Fruit fly (Drosophila melanogaster) ovary, adult (tissue): ENCODE measurements around the gene rump.
A peak's percentile ranks its signal among the peaks of the same experiment; 100 is the strongest.

Experiments used
- CG17801 ChIP-seq: fragments of 200-800 bp; optimal IDR thresholded peaks from 2 replicates; lab custom pipeline; 2019; ENCODE audit warnings: missing biosample characterization, mild to moderate bottlenecking, missing genetic modification characterization, moderate library complexity; ENCODE audit not compliant: partially characterized antibody

The rump gene

DNA sequence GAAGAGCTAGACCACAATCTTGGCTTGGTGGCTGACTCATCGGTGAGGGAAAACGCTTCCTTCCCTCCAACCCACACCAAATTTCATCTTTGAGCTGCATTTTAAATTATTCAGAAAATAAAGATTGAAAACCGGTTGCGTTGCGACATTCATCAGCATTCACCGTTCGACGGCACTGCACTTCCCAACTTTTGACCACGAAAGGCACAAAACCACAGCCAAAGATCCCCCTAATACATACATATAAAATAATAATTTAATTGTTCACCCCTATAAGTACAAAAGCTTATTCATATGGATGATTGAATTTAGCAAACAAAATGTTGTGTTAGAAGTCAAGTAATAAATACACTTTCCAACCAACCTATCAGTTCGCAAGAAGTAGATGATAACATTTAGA, 10.9 kb downstream of the rump start:
- no peak for TF ChIP-seq CG17801

DNA sequence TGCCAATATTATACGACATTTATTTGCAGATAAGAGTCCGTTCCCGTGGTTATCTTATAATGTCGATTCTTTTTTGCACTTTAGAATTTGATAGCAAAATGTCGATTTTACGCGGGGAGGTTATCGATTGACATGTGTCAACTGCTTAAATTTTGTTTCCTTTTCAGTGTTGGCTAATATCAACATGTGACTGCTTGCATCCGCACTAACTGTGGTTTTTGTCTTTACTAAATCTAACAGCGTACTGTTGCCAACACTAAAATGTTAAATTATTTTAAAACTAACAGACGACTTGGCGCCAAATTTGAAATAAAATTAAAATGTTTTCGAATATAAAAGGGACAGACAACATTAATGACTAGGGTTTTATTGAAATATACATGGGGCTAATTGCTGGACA, 13.4 kb downstream of the rump start:
- TF ChIP-seq CG17801, result no peak

DNA sequence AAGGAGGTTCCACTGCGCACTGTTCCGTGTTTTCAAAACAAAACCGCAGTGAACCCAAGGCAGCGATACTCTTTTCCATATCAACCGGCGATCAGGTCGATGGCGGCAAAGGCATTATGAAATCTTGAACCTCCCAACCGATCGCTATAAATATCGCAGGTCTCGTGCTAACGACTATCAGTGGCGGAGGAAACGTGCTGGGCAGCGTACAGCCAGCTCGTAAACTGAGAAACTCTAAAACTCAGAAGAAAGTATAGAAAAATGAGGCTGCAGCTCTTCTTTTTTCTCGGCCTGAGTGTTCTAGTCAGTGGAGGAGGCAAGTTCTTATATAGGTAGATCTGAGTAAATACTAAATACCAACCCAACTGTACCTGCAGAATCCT, 15.5 kb downstream of the rump start, which contains the start of gene phu:
phu (plus strand) TSS at position 175 of the 383 bp plus-strand sequence.
- TF ChIP-seq CG17801, result no peak

DNA sequence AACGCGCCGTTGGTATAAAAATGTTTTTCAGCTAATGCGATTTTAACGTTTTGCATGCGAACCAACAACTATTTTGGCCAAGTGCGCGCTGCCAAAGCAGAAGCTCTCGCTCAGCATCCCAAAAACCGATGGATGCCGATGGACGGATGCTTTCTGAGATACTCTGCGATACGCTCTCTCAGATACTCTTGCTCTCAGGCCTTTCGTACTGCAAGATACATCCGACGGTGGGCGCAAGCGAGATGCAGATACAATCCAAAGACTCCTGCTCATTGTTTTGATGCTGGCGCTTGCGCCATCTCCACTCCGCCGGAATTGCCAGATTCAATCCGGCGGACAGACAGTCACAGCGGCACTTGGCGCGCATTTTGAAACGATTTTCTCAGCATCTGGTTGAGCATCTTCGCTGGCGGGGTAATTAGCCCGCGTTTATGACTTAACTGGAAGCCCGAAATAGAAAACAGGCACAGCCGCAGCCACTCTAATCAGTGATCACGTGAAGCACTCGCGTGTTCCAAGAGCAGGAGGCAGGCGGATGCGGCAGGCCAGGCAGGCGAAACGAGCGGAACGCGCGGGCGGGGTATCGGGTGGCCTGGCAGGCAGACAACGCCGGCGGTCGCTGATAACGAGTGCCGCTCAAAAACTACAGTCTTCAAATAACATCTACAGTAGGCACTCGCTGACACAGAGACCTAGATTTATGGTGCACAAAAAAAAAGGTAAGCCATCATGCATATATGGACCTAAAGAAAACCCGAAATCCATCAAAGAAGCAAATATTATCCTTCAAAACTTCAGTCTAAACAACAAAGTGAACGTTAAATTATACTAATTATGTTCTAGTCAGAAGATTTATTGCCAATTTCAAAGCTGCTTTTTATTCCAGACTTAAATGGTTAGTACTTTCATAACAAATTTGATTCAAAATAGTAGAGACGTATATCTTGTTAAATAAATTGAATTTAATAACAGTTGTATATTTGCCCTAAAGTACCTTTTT, 16.2 kb downstream of the rump start, which contains the start of gene CG16779:
CG16779 (minus strand) TSS at position 51 of the 1,000 bp plus-strand sequence.
- no peak for TF ChIP-seq CG17801

DNA sequence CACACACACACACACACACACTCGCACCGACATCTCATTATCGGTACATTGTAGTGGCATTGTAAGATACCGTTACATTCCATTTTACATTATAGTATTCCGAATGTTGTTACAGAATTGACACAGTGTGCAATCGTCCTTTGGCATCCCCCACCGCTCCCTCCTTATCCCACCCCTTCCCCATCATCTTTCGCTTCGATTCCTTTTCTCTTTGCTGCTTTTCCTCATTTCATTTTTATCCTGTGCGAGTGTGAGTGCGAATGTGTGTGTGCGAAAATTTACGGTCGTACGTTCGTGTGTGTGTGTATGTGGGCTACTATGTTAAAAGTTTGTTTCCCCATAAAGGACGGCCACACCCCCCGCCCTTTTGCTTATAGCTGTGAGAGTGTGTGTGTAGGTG, 18.0 kb downstream of the rump start:
- TF ChIP-seq CG17801, result no peak

DNA sequence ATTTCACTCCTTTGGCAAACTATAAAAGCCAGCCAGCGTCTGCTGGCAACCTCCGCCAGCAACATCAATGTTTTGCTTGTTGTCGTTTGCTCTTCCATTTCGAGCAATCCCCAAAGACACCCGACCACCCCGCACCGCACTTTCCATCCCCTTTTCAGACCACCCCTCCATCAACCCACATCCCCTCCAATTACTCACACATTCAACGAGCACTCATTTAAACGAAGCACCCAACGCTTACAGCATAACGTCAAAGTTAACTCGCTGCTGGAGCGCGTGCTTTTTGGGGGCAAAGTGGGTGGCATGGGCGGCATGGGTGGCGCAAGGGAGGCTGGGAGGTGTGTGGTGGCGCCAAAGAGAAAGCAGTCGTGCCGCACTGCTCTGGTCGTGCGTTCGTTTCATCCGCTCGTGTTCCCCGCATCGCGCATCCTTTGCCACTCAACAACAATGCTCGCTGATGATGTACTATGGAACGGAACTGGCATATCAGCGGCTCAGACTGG, 19.0 kb downstream of the rump start:
- TF ChIP-seq CG17801, result no peak

DNA sequence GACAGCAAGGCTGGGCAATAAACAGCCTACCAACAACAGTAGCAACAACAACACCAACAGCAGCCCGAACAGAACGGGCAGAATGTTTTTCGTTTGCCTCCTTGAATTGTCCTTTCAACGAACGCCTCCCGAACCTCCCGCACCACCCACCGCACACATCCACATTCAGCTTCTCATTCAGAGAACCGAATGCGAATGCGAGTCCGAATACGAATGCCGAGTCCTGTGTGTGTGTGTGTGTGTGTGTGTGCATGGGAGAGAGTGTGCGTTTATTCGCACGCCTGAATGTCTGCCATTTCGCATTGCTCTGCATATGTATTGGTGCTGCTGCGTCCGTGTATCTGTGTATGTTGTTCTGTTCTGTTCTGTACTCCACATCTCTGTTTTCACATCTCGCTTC, 21.6 kb downstream of the rump start:
- no peak for TF ChIP-seq CG17801

DNA sequence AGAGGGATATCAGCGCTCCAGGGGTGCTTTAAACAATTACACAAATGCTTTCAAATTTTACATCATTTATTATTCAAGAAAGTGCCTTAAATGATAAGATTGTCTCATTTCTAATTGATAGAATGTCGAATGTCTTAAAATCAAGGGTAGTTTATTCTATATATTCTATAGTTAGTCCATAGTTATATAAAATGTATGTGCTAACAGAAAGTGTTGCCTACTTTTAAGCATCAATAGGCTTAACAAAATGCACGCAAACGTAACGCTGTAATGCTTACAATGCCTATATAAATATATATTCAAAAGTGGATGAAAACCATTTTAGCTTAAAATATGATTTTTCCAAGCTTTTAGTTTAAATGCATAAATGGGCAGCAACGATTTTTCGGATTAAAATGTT, 22.2 kb downstream of the rump start:
- no peak for TF ChIP-seq CG17801

DNA sequence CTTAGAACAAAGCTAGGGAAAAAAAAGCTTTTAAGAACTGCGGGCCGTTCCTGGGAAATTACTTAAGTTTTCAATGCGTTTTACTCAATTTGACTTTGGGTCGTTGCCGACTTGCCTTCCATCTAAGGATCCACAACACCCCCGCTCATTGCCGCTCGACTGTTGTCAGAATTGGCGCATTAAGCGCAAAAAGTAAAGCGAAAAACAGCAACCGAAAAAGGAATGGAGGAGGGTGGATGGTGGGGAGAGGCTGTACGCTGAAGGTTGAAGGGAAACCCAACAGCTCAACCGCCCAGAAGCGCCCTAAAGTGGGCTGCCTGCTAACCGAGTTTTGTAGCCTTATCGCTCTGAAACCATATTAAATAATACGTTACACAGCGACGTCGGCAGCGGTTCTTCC, 22.6 kb downstream of the rump start:
- TF ChIP-seq CG17801, result no peak

DNA sequence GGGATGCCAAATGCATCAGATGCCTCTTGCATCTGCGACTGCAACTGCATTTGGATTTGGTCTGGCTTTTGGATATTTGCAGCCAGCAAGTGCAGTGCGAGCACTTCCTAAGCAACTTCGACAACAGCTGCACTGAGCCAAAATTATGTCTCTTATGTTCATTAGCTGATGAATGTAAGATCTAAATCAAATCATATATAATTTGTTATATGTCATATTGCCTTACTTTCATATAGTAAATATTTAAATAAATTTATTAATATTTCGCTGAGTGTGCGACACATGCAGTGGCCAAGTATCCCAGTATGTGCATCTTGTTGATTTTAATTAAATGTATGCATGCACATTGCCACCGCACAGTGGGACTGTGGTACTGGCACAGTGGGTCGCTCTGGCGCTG, 29.7 kb downstream of the rump start:
- no peak for TF ChIP-seq CG17801

DNA sequence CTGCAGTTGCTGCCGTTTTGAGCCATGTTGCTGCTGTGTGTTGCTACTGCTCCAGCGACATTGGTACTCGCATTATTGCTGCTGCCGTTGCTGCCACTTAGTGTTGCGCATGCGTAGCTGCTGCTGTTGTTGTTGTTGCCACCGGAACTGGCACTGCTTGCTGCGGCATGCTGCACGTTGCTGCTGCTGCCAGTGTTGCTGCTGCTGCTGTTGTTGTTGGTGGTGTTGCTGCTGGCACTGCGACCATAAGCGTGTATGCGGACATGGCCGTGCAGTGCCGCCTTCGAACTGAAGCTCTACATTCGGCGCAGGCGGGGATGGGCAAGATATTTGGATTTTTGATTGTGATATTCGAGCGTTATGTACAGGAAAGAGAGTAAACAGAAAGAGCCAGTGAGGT, 42.0 kb downstream of the rump start:
- TF ChIP-seq CG17801, result no peak

DNA sequence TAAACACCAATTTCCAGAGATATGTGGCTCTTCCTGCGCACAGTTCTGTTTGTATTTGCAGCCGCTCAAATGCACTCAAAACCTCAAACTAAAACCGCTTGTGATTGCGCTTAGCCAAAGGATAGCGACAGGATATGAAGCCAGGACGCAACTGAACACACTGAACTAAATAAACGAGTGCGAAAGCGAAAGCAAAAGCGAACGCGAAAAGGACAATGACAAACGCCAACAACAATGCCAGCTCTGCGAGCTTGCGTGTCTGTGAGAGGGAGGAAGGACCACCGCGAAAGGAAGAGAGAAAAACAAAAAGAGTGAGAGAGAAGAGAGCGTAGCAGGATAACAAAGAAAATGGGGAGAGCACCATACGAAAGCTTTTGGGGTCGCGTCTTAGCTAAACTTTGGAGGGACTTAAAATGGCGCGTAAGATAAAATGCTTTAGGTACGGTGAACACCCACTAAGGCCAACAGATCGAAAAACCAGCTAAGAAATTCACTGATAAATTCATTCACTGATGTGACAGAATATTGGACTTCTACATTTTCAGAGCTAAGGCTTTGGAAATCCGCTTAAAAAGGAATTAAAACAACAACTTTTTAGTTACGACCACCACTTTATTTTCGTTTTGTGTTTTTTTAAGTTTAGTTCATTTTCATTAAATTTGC, 49.5 kb downstream of the rump start, which contains the start of gene GstZ2:
GstZ2 (minus strand) TSS at position 165 of the 663 bp plus-strand sequence.
- TF ChIP-seq CG17801, result no peak

DNA sequence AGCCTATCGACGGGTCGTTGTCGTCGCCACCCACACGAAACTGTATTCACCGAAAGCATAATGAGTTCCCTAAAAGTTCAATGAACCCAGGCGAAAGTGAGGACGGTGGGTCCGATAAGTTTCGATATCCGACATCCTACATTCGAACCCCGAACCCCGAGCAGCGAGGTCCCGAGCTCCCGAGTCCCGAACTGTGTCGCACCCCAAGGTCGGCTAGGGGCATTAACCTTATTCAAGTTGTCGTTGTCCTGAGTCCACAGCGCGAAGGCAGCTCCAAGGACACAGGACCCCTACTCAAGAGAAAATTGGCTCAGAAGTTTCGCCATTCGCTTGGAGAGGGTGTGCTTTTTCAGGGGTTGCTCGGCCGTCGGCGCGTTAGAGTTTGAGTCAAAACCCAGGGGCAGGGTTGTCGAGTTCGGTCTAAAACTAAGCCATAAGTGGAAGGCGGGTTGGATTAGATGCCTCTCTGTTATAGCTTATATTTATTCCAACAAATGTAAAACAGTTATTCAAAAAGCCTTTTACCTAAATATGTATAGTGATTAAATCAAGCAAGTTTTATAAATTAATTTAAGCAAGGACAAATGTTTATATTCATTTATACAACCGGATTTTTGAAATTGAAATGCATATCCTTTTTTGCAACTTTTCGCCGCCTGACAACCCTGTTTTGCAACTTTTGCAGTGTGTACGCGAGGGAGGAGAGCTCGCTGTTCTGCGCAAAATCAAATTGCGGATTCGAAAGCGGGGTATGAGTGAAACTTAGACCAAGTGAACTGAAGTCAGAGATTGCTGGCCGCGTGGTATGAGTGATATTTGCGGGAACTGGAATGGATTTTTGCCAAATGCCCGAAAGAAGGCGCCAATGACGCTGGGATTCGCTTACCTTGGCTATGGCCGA, 50.5 kb downstream of the rump start:
- TF ChIP-seq CG17801, result no peak

DNA sequence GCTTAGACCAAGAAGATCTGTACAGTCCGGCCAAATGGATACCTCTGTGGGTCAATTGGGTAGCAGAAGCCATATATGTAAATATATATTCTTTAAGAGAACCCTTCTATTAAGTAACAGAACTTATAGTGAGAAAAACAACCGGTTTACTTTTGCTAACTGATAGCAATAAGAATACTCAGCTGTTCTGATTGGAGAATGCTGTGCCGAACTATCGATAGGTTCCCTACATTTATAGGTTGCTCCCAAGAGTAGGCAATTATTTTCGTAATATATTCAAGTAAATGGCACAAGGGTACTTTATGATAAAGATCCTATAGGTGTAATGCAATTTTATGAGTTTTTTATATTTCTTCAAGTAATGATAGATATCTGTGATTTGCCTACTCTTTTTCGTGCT, 53.8 kb downstream of the rump start, which contains the start of gene GstZ1:
GstZ1 (minus strand) TSS at position 174 of the 400 bp plus-strand sequence.
- peak; percentile 40 for TF ChIP-seq CG17801
